Fruit fly (Drosophila melanogaster): ENCODE measurements around the gene Spn77Bb.

Gene Spn77Bb

dm6 chr3L:20302081-20302630, 18.6 kb upstream of the Spn77Bb start, which contains the start of gene Pex23 (continued):
- TF ChIP-seq CG31224 (GFP tag; IDR thresholded peaks at IDR 0.05) (peak; percentile 67), Sry-δ (GFP tag; optimal IDR thresholded peaks at IDR 0.05) (peak; percentile 98), CG12769 (tag; optimal IDR thresholded peaks at IDR 0.05) (no peak), Trl (optimal IDR thresholded peaks at IDR 0.05) (no peak), Trl (GFP tag; optimal IDR thresholded peaks at IDR 0.05) (peak; percentile 65), hth (optimal IDR thresholded peaks at IDR 0.05) (no peak), CG8478 (optimal IDR thresholded peaks at IDR 0.05) (no peak), Sin3A (optimal IDR thresholded peaks at IDR 0.05) (peak; percentile 95), Dek (tag; optimal IDR thresholded peaks at IDR 0.05) (peak; percentile 73), nerfin-1 (tag; optimal IDR thresholded peaks at IDR 0.05) (peak; percentile 70), CG8281 (tag; optimal IDR thresholded peaks at IDR 0.05) (peak; percentile 20), CG3281 (GFP tag; optimal IDR thresholded peaks at IDR 0.05) (peak; percentile 84), Lhr (GFP tag; optimal IDR thresholded peaks at IDR 0.05) (peak; percentile 81), CG7556 (GFP tag; optimal IDR thresholded peaks at IDR 0.05) (peak; percentile 69), CG13624 (GFP tag; optimal IDR thresholded peaks at IDR 0.05) (peak; percentile 65), oc (tag; optimal IDR thresholded peaks at IDR 0.05) (no peak), Bdp1 (GFP tag; optimal IDR thresholded peaks at IDR 0.05) (peak; percentile 70), CG11696 (GFP tag; IDR thresholded peaks at IDR 0.05) (peak; percentile 20; the same call in 1 of the 2 replicates), sim (GFP tag; IDR thresholded peaks at IDR 0.05) (no peak), CG9609 (GFP tag; optimal IDR thresholded peaks at IDR 0.05) (peak; percentile 70), CG31388 (GFP tag; optimal IDR thresholded peaks at IDR 0.05) (peak; percentile 69), CG6654 (GFP tag; optimal IDR thresholded peaks at IDR 0.05) (peak; percentile 9), repo (GFP tag; optimal IDR thresholded peaks at IDR 0.05) (peak; percentile 28), sob (GFP tag; IDR thresholded peaks at IDR 0.05) (peak; percentile 87), Bgb (GFP tag; IDR thresholded peaks at IDR 0.05; ENCODE audit: partially characterized antibody) (peak; percentile 95), ken (GFP tag; IDR thresholded peaks at IDR 0.05) (peak; percentile 79), CG3065 (GFP tag; optimal IDR thresholded peaks at IDR 0.05) (peak; percentile 78), sc (optimal IDR thresholded peaks at IDR 0.05) (no peak), sc (GFP tag; optimal IDR thresholded peaks at IDR 0.05) (no peak), Ets97D (GFP tag; optimal IDR thresholded peaks at IDR 0.05) (peak; percentile 78), CG6689 (GFP tag; IDR thresholded peaks at IDR 0.05) (peak; percentile 82), CG12219 (GFP tag; optimal IDR thresholded peaks at IDR 0.05) (peak; percentile 33), vnd (GFP tag; IDR thresholded peaks at IDR 0.05; ENCODE audit: partially characterized antibody) (peak; percentile 98), Aef1 (GFP tag; IDR thresholded peaks at IDR 0.05) (peak; percentile 81), nmo (GFP tag; optimal IDR thresholded peaks at IDR 0.05) (peak; percentile 91), CG12299 (tag; optimal IDR thresholded peaks at IDR 0.05) (peak; percentile 47), CG15601 (tag; optimal IDR thresholded peaks at IDR 0.05) (peak; percentile 86), CG30020 (tag; optimal IDR thresholded peaks at IDR 0.05) (peak; percentile 84), CG14014 (GFP tag; IDR thresholded peaks at IDR 0.05) (peak; percentile 80), ara (GFP tag; IDR thresholded peaks at IDR 0.05) (peak; percentile 66), ase (GFP tag; IDR thresholded peaks at IDR 0.05) (peak; percentile 83), inv (GFP tag; IDR thresholded peaks at IDR 0.05; ENCODE audit: partially characterized antibody) (peak; percentile 99), HLH3B (GFP tag; IDR thresholded peaks at IDR 0.05) (peak; percentile 80), Adf1 (GFP tag; IDR thresholded peaks at IDR 0.05) (peak; percentile 46), CG3838 (GFP tag; optimal IDR thresholded peaks at IDR 0.05) (peak; percentile 50), CG1832 (GFP tag; optimal IDR thresholded peaks at IDR 0.05) (no peak), CG6272 (GFP tag; IDR thresholded peaks at IDR 0.05) (peak; percentile 84), CG6254 (GFP tag; optimal IDR thresholded peaks at IDR 0.05) (peak; percentile 62), mam (GFP tag; optimal IDR thresholded peaks at IDR 0.05) (peak; percentile 87), CG11695 (GFP tag; IDR thresholded peaks at IDR 0.05) (peak; percentile 64; the same call in 2 of the 3 replicates), prd (optimal IDR thresholded peaks at IDR 0.05) (no peak), prd (GFP tag; IDR thresholded peaks at IDR 0.05) (peak; percentile 90), Meics (GFP tag; optimal IDR thresholded peaks at IDR 0.05) (peak; percentile 71)
